Worm (Caenorhabditis elegans): ENCODE data around the gene trcs-2.

DNA sequence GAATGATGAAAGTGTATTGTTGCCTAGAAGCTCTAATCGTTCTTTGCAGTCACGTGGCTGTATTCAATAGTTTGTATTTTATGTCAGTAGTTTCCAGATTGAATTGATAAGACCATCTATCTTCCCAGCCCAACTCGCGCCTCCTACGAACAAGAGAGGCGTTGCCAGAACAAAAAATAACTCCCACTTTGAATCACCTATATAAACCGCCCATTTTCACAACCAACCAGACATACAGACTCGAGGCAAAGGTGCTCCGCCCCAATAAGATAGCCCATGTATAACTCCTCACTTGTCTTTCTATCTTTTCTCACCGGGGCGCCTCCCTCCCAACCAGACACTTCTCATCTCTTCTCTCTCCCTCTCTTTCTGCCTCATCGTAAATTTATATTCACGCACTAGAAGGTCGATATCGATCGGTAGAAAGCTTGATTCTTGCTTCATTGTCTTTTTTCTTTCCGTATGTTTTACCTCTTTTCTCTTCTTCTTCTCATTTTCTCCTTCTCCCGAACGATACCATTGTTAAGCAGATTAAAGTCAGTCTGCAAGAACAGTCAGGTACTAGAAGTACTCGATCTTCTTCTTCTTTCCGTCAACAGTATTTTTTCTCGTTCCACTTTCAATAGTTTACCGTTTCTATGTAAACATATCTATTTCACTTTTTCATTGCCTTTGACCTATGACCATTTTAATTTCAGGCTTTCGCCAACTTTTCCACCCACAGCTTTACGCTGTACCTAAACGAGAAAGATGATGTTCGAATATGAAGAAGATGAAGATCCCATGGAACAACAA lies 21.3 kb downstream of the trcs-2 start, which contains the start of gene mak-1:
- TF ChIP-seq nhr-237 (tag; optimal IDR thresholded peaks at IDR 0.05), result no peak
- no peak for TF ChIP-seq ceh-83 (GFP tag; optimal IDR thresholded peaks at IDR 0.05)
- TF ChIP-seq ces-1 (GFP tag; optimal IDR thresholded peaks at IDR 0.05), result no peak
- no peak for TF ChIP-seq sptf-1 (tag; optimal IDR thresholded peaks at IDR 0.05)
- TF ChIP-seq unc-62 (GFP tag; optimal IDR thresholded peaks at IDR 0.05), result no peak
- TF ChIP-seq pha-4 (tag; optimal IDR thresholded peaks at IDR 0.05), result no peak
